Worm (Caenorhabditis elegans): ENCODE results near the gene D2024.18.

DNA sequence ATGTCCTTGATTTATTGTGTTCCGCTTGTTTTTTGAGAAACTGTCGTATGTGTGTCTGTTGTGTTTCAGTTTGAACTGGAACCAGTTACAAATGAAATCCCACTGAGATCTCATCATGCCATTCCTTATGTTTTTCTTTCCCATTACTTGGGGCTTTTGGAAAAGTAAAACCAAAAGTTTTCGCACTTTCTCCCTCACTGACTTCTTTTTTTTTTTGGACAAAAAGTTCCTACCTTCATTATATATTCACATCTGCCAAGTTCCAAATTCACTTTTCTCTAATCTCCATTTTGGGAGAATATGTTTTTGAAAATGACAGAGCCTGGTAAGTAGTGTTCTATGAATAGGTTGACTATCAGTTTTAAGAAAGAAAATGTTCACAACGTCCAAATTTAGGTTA lies 26.4 kb downstream of the D2024.18 start, which contains the start of gene C06E4.2:
- TF ChIP-seq flt-1 (GFP tag; IDR thresholded peaks at IDR 0.05) (no peak), klf-2 (GFP tag; conservative IDR thresholded peaks at IDR 0.05) (no peak), med-1 (GFP tag; optimal IDR thresholded peaks at IDR 0.05; ENCODE audit: insufficient read depth) (no peak), ztf-23 (GFP tag; IDR thresholded peaks at IDR 0.05) (no peak), ztf-29 (GFP tag; IDR thresholded peaks at IDR 0.05) (no peak), T22C8.4 (GFP tag; IDR thresholded peaks at IDR 0.05) (no peak), cog-1 (tag; optimal IDR thresholded peaks at IDR 0.05) (no peak), tab-1 (GFP tag; IDR thresholded peaks at IDR 0.05) (no peak), ref-1 (GFP tag; conservative IDR thresholded peaks at IDR 0.05) (no peak)
